Worm (Caenorhabditis elegans): Measurements from ENCODE around the gene zen-4.
A peak's percentile ranks its signal among the peaks of the same experiment; 100 is the strongest.

Gene zen-4

DNA sequence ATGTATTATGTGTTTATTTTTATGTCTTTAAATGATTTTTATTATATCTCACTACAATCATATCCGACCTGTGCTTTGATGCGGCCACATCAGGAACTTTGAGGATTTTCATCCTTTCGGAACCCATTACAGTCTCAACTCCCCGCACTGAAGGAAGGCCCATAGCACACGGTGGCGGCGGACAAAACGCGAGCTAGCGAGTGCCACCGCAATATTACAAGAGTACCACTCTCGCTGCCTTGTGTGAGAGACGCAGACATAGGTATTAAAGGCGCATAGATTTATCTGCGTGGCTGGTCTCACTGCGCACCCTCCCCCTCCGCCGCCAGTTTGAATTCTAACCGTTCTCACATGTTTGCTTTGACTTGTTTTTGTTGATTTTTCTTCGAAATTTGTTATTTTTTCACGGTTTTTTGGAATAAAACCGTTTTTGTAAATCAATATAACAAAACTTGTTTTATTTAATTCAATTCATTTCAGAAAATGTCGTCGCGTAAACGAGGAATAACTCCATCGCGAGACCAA lies at the start of gene zen-4:
TSS of gene zen-4 (plus strand) at position 475 of the 525 bp plus-strand sequence.
- TF ChIP-seq nhr-10 (tag; optimal IDR thresholded peaks at IDR 0.05) (no peak), elt-1 (tag; optimal IDR thresholded peaks at IDR 0.05) (no peak), alr-1 (tag; optimal IDR thresholded peaks at IDR 0.05) (no peak), aly-2 (tag; optimal IDR thresholded peaks at IDR 0.05) (no peak), nhr-21 (tag; optimal IDR thresholded peaks at IDR 0.05) (no peak), F13H6.1 (tag; optimal IDR thresholded peaks at IDR 0.05) (peak; percentile 32), ceh-16 (tag; optimal IDR thresholded peaks at IDR 0.05) (peak; percentile 42), sma-3 (GFP tag; optimal IDR thresholded peaks at IDR 0.05) (no peak), gmeb-1 (tag; optimal IDR thresholded peaks at IDR 0.05) (peak; percentile 36), lin-13 (GFP tag; optimal IDR thresholded peaks at IDR 0.05) (peak; percentile 65), ztf-11 (tag; optimal IDR thresholded peaks at IDR 0.05) (no peak), lsy-2 (tag; optimal IDR thresholded peaks at IDR 0.05) (no peak), ZK546.5 (tag; optimal IDR thresholded peaks at IDR 0.05) (no peak), sem-4 (tag; optimal IDR thresholded peaks at IDR 0.05) (no peak), nhr-12 (tag; optimal IDR thresholded peaks at IDR 0.05) (no peak), ceh-82 (tag; optimal IDR thresholded peaks at IDR 0.05) (no peak), snpc-4 (tag; optimal IDR thresholded peaks at IDR 0.05) (peak; percentile 92), mab-5 (tag; optimal IDR thresholded peaks at IDR 0.05) (no peak), nhr-129 (tag; optimal IDR thresholded peaks at IDR 0.05) (peak; percentile 9), ztf-4 (tag; optimal IDR thresholded peaks at IDR 0.05) (no peak), mdl-1 (tag; optimal IDR thresholded peaks at IDR 0.05) (no peak), C34F6.9 (tag; optimal IDR thresholded peaks at IDR 0.05) (peak; percentile 2)

- TF ChIP-seq lsy-2 (tag; optimal IDR thresholded peaks at IDR 0.05) (no peak), sem-4 (tag; optimal IDR thresholded peaks at IDR 0.05) (no peak), ceh-82 (tag; optimal IDR thresholded peaks at IDR 0.05) (no peak), elt-3 (tag; optimal IDR thresholded peaks at IDR 0.05) (no peak), lin-39 (tag; optimal IDR thresholded peaks at IDR 0.05) (no peak), lin-13 (GFP tag; optimal IDR thresholded peaks at IDR 0.05) (no peak), mab-5 (tag; optimal IDR thresholded peaks at IDR 0.05) (no peak), mdl-1 (tag; optimal IDR thresholded peaks at IDR 0.05) (no peak), F13H6.1 (tag; optimal IDR thresholded peaks at IDR 0.05) (no peak), ztf-4 (tag; optimal IDR thresholded peaks at IDR 0.05) (no peak), crh-2 (tag; optimal IDR thresholded peaks at IDR 0.05) (no peak), blmp-1 (tag; optimal IDR thresholded peaks at IDR 0.05; ENCODE audit: insufficient read depth) (no peak), dmd-4 (tag; optimal IDR thresholded peaks at IDR 0.05) (no peak), nhr-237 (tag; optimal IDR thresholded peaks at IDR 0.05) (no peak)
Observed at ce11 chrIV:6071026-6071425, 47.0 kb upstream of the zen-4 start.

ce11 chrIV:6076128-6076527 lies 41.9 kb upstream of the zen-4 start, which contains the start of gene cpg-20:
cpg-20 (minus strand) TSS chrIV:6076228.
- TF ChIP-seq blmp-1 (tag; optimal IDR thresholded peaks at IDR 0.05; ENCODE audit: insufficient read depth) (no peak), nhr-129 (tag; optimal IDR thresholded peaks at IDR 0.05) (no peak), fos-1 (tag; optimal IDR thresholded peaks at IDR 0.05) (no peak), unc-62 (GFP tag; optimal IDR thresholded peaks at IDR 0.05) (no peak), lin-13 (GFP tag; optimal IDR thresholded peaks at IDR 0.05) (no peak), skn-1 (tag; optimal IDR thresholded peaks at IDR 0.05) (no peak), dmd-4 (tag; optimal IDR thresholded peaks at IDR 0.05) (no peak)

DNA sequence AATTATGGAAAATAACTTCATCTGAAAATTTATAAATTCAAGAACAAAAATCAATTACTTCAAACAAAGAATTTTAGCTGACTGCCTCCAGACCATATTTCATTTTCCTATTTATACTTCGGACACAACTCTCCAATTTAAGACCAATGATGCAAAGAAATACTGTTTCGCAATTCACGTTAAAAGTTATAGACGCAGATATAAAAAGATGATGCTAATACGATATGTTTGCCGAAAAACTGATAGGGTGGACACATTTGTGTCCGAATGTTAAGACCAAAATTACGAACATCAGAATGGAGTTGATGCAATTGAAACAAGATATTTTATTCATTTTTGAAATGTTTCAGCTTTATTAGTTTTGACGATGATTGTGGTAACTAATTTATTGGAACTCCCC lies 38.1 kb upstream of the zen-4 start, which contains the start of gene ugt-19:
TSS of gene ugt-19 (minus strand) at position 28 of the 400 bp plus-strand sequence.
- TF ChIP-seq unc-39 (tag; optimal IDR thresholded peaks at IDR 0.05) (no peak), nhr-129 (tag; optimal IDR thresholded peaks at IDR 0.05) (peak; percentile 25), sma-9 (GFP tag; optimal IDR thresholded peaks at IDR 0.05) (peak; percentile 40), sma-9 (tag; optimal IDR thresholded peaks at IDR 0.05) (no peak), ztf-4 (tag; optimal IDR thresholded peaks at IDR 0.05) (no peak), fos-1 (tag; optimal IDR thresholded peaks at IDR 0.05) (peak; percentile 74)

DNA sequence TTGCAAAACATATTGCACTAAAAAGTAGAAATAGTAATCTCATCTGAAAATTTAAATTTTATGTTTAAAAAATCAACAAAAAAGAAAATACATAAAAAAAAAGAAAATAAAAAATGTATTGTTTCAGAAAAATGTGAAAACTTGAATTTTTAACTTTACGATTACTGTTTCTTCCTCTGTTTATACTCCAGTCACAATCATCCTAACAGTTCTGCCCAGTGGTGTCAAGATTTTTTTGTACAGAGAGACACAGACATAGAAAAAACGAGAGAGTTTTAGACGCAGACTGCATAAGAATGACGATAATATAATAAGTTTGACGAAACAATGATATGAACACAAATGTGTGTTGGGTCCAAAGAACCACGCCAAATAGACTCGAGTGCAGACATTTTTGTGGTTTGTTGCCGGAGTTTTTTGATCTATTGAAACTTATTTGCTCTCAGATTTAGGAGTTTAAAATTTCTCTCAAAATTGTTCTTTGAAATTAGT lies 34.4 kb upstream of the zen-4 start, which contains the start of gene ugt-20:
TSS of gene ugt-20 (minus strand) at position 51 of the 492 bp plus-strand sequence.
- TF ChIP-seq nhr-21 (tag; optimal IDR thresholded peaks at IDR 0.05), result no peak
- TF ChIP-seq blmp-1 (tag; optimal IDR thresholded peaks at IDR 0.05; ENCODE audit: insufficient read depth), result no peak
- TF ChIP-seq nhr-25 (tag; optimal IDR thresholded peaks at IDR 0.05), result peak; percentile 6
- TF ChIP-seq nhr-6 (tag; optimal IDR thresholded peaks at IDR 0.05), result no peak
- no peak for TF ChIP-seq nhr-23 (tag; optimal IDR thresholded peaks at IDR 0.05)
- no peak for TF ChIP-seq aly-2 (tag; optimal IDR thresholded peaks at IDR 0.05)
- no peak for TF ChIP-seq C34F6.9 (tag; optimal IDR thresholded peaks at IDR 0.05)
- no peak for TF ChIP-seq ztf-1 (GFP tag; conservative IDR thresholded peaks at IDR 0.05)
- TF ChIP-seq Y55F3AM.14 (GFP tag; optimal IDR thresholded peaks at IDR 0.05), result no peak
- no peak for TF ChIP-seq ceh-82 (tag; optimal IDR thresholded peaks at IDR 0.05)
- TF ChIP-seq nhr-77 (tag; optimal IDR thresholded peaks at IDR 0.05), result no peak
- TF ChIP-seq zag-1 (tag; optimal IDR thresholded peaks at IDR 0.05), result no peak
- no peak for TF ChIP-seq elt-3 (tag; optimal IDR thresholded peaks at IDR 0.05)
- no peak for TF ChIP-seq lin-11 (tag; optimal IDR thresholded peaks at IDR 0.05)
- TF ChIP-seq F13H6.1 (tag; optimal IDR thresholded peaks at IDR 0.05), result peak; percentile 54
- TF ChIP-seq alr-1 (tag; optimal IDR thresholded peaks at IDR 0.05), result no peak
- TF ChIP-seq ZK546.5 (tag; optimal IDR thresholded peaks at IDR 0.05), result no peak
- TF ChIP-seq nhr-11 (tag; optimal IDR thresholded peaks at IDR 0.05), result no peak
- no peak for TF ChIP-seq nhr-237 (tag; optimal IDR thresholded peaks at IDR 0.05)
- no peak for TF ChIP-seq unc-55 (GFP tag; optimal IDR thresholded peaks at IDR 0.05)
- no peak for TF ChIP-seq elt-1 (tag; optimal IDR thresholded peaks at IDR 0.05)
- TF ChIP-seq lsy-2 (tag; optimal IDR thresholded peaks at IDR 0.05), result no peak
- TF ChIP-seq lin-39 (tag; optimal IDR thresholded peaks at IDR 0.05), result no peak
